Fruit fly (Drosophila melanogaster) whole organism, embryonic: Measurements from ENCODE around the gene RpL7.
A peak's percentile ranks its signal among the peaks of the same experiment; 100 is the strongest.

ENCODE experiments used
- Aef1 ChIP-seq: fragments of 200-800 bp; sonication (Bioruptor generic); IDR thresholded peaks from 3 replicates; pipeline ENCODE4 v1.3.6; 2022; ENCODE audit warnings: missing biosample characterization, missing genetic modification characterization
- BEAF-32 ChIP-seq: fragments of 200-800 bp; sonication (Bioruptor generic); optimal IDR thresholded peaks from 3 replicates; lab custom pipeline; 2017; ENCODE audit warnings: missing biosample characterization, missing genetic modification characterization, mild to moderate bottlenecking, moderate library complexity, missing genetic modification reagents
- Bgb ChIP-seq: fragments of 200-800 bp; sonication (Bioruptor generic); IDR thresholded peaks from 2 replicates; pipeline ENCODE4 v1.3.6; 2022; ENCODE audit warnings: missing biosample characterization, missing genetic modification characterization; ENCODE audit not compliant: partially characterized antibody
- BtbVII ChIP-seq: fragments of 200-800 bp; sonication (Bioruptor generic); optimal IDR thresholded peaks from 3 replicates; lab custom pipeline; 2017; ENCODE audit warnings: missing biosample characterization, mild to moderate bottlenecking, missing genetic modification characterization
- C15 ChIP-seq: fragments of 200-800 bp; sonication (Bioruptor generic); IDR thresholded peaks from 3 replicates; pipeline ENCODE4 v1.3.6; 2022; ENCODE audit warnings: missing biosample characterization, missing genetic modification characterization
- CG10654 ChIP-seq: fragments of 200-800 bp; sonication (Bioruptor generic); optimal IDR thresholded peaks from 2 replicates; lab custom pipeline; 2016; ENCODE audit warnings: missing biosample characterization, missing genetic modification characterization
- CG12299 ChIP-seq: fragments of 200-800 bp; sonication (Bioruptor generic); optimal IDR thresholded peaks from 2 replicates; lab custom pipeline; 2018; ENCODE audit warnings: missing biosample characterization, mild to moderate bottlenecking, missing genetic modification characterization
- CG12942 ChIP-seq: fragments of 200-800 bp; sonication (Bioruptor generic); optimal IDR thresholded peaks from 3 replicates; lab custom pipeline; 2016; ENCODE audit warnings: missing biosample characterization, missing genetic modification characterization
- CG15073 ChIP-seq: fragments of 200-800 bp; sonication (Bioruptor generic); optimal IDR thresholded peaks from 2 replicates; lab custom pipeline; 2016; ENCODE audit warnings: missing biosample characterization, missing genetic modification characterization
- CG17186 ChIP-seq: fragments of 200-800 bp; sonication (Bioruptor generic); optimal IDR thresholded peaks from 3 replicates; lab custom pipeline; 2017; ENCODE audit warnings: missing biosample characterization, missing genetic modification reagents, missing genetic modification characterization
- CG17361 ChIP-seq: fragments of 200-800 bp; sonication (Bioruptor generic); IDR thresholded peaks from 3 replicates; pipeline ENCODE4 v1.3.6; 2022; ENCODE audit warnings: missing biosample characterization, missing genetic modification characterization
- CG1832 ChIP-seq: fragments of 200-800 bp; sonication (Bioruptor generic); optimal IDR thresholded peaks from 2 replicates; lab custom pipeline; 2017; ENCODE audit warnings: missing biosample characterization, mild to moderate bottlenecking, missing genetic modification characterization, inconsistent platforms
- CG2129 ChIP-seq: fragments of 200-800 bp; sonication (Bioruptor generic); IDR thresholded peaks from 2 replicates; pipeline ENCODE4 v1.3.6; 2022; ENCODE audit warnings: missing biosample characterization, missing genetic modification characterization; ENCODE audit not compliant: partially characterized antibody
- CG4617 ChIP-seq: fragments of 200-800 bp; sonication (Bioruptor generic); optimal IDR thresholded peaks from 3 replicates; lab custom pipeline; 2016; ENCODE audit warnings: missing biosample characterization, missing genetic modification characterization, borderline replicate concordance
- CG5953 ChIP-seq: fragments of 200-800 bp; sonication (Bioruptor generic); IDR thresholded peaks from 2 replicates; pipeline ENCODE4 v1.3.6; 2022; ENCODE audit warnings: missing biosample characterization, missing genetic modification characterization
- CG7745 ChIP-seq: fragments of 200-800 bp; sonication (Bioruptor generic); optimal IDR thresholded peaks from 2 replicates; lab custom pipeline; 2018; ENCODE audit warnings: missing biosample characterization, mild to moderate bottlenecking, missing genetic modification characterization, moderate library complexity
- CG7987 ChIP-seq: fragments of 200-800 bp; sonication (Bioruptor generic); optimal IDR thresholded peaks from 2 replicates; lab custom pipeline; 2018; ENCODE audit warnings: missing biosample characterization, mild to moderate bottlenecking, missing genetic modification characterization, moderate library complexity
- CG9727 ChIP-seq: fragments of 200-800 bp; sonication (Bioruptor generic); optimal IDR thresholded peaks from 3 replicates; lab custom pipeline; 2017; ENCODE audit warnings: missing biosample characterization, mild to moderate bottlenecking, missing genetic modification characterization
- CTCF ChIP-seq: fragments of 200-800 bp; sonication (Bioruptor generic); optimal IDR thresholded peaks from 2 replicates; lab custom pipeline; 2017; ENCODE audit warnings: missing biosample characterization, mild to moderate bottlenecking, missing genetic modification characterization, moderate library complexity
- H2.0 ChIP-seq: fragments of 200-800 bp; sonication (Bioruptor generic); IDR thresholded peaks from 2 replicates; pipeline ENCODE4 v1.3.6; 2022; ENCODE audit warnings: missing biosample characterization, missing genetic modification characterization
- Hr39 ChIP-seq: fragments of >200 bp; optimal IDR thresholded peaks from 2 replicates; lab custom pipeline; 2017
- Lim3 ChIP-seq: fragments of 200-800 bp; sonication (Bioruptor generic); IDR thresholded peaks from 2 replicates; pipeline ENCODE4 v1.3.6; 2022; ENCODE audit warnings: missing biosample characterization, missing genetic modification characterization
- MESR4 ChIP-seq: fragments of 200-800 bp; sonication (Bioruptor generic); optimal IDR thresholded peaks from 2 replicates; lab custom pipeline; 2018; ENCODE audit warnings: missing biosample characterization, mild to moderate bottlenecking, missing genetic modification characterization, moderate library complexity
- Mes4 ChIP-seq: fragments of 200-800 bp; sonication (Bioruptor generic); optimal IDR thresholded peaks from 2 replicates; lab custom pipeline; 2016; ENCODE audit warnings: missing biosample characterization, missing genetic modification characterization
- NfI ChIP-seq: fragments of 200-800 bp; sonication (Bioruptor generic); optimal IDR thresholded peaks from 3 replicates; lab custom pipeline; 2018; ENCODE audit warnings: missing biosample characterization, mild to moderate bottlenecking, missing genetic modification characterization, moderate library complexity
- Poxn ChIP-seq: fragments of 200-800 bp; sonication (Bioruptor generic); IDR thresholded peaks from 2 replicates; pipeline ENCODE4 v1.3.6; 2022; ENCODE audit warnings: missing biosample characterization, missing genetic modification characterization
- Xrp1 ChIP-seq: fragments of 200-800 bp; sonication (Bioruptor generic); IDR thresholded peaks from 2 replicates; pipeline ENCODE4 v1.3.6; 2022; ENCODE audit warnings: missing biosample characterization, missing genetic modification characterization
- az2 ChIP-seq: fragments of 200-800 bp; sonication (Bioruptor generic); optimal IDR thresholded peaks from 3 replicates; lab custom pipeline; 2016; ENCODE audit warnings: missing biosample characterization, missing genetic modification characterization
- bbx ChIP-seq: fragments of 200-800 bp; sonication (Bioruptor generic); IDR thresholded peaks from 2 replicates; pipeline ENCODE4 v1.3.6; 2022; ENCODE audit warnings: missing biosample characterization, missing genetic modification characterization; ENCODE audit not compliant: partially characterized antibody
- br ChIP-seq: fragments of >200 bp; optimal IDR thresholded peaks from 2 replicates; lab custom pipeline; 2017
- disco-r ChIP-seq: fragments of 200-800 bp; sonication (Bioruptor generic); optimal IDR thresholded peaks from 2 replicates; lab custom pipeline; 2016; ENCODE audit warnings: missing biosample characterization, missing genetic modification characterization
- dm ChIP-seq: fragments of 200-800 bp; sonication (Bioruptor generic); optimal IDR thresholded peaks from 3 replicates; lab custom pipeline; 2016; ENCODE audit warnings: missing biosample characterization, missing genetic modification characterization
- dmrt11E ChIP-seq: fragments of 200-800 bp; sonication (Bioruptor generic); optimal IDR thresholded peaks from 3 replicates; lab custom pipeline; 2018; ENCODE audit warnings: missing biosample characterization, mild to moderate bottlenecking, missing genetic modification characterization, moderate library complexity
- ems ChIP-seq: fragments of 200-800 bp; sonication (Bioruptor generic); optimal IDR thresholded peaks from 3 replicates; lab custom pipeline; 2016; ENCODE audit warnings: missing biosample characterization, missing genetic modification characterization
- ewg ChIP-seq: fragments of 200-800 bp; sonication (Bioruptor generic); optimal IDR thresholded peaks from 3 replicates; lab custom pipeline; 2017; ENCODE audit warnings: mild to moderate bottlenecking, missing biosample characterization, missing genetic modification reagents, missing genetic modification characterization
- gem ChIP-seq: fragments of 200-800 bp; sonication (Bioruptor generic); optimal IDR thresholded peaks from 2 replicates; lab custom pipeline; 2019; ENCODE audit warnings: missing biosample characterization, mild to moderate bottlenecking, missing genetic modification characterization, moderate library complexity
- insv ChIP-seq, 2 experiments: fragments of 200-800 bp; sonication (Bioruptor generic); optimal IDR thresholded peaks; 3 replicates each; lab custom pipeline; 2016 to 2018; ENCODE audit warnings: missing biosample characterization in 2 of 2, missing genetic modification characterization in 2 of 2
- lov ChIP-seq, 2 experiments: fragments of 200-800 bp in 1 of 2; fragments of >200 bp in 1 of 2; sonication (Bioruptor generic) in 1 of 2; IDR thresholded peaks in 1 of 2; optimal IDR thresholded peaks in 1 of 2; 2 replicates in 1 of 2; 3 replicates in 1 of 2; pipeline versions ENCODE4 v1.3.6 to Lab custom; 2017 to 2022; ENCODE audit warnings: missing biosample characterization in 1 of 2, missing genetic modification characterization in 1 of 2
- nerfin-2 ChIP-seq: fragments of 200-800 bp; sonication (Bioruptor generic); IDR thresholded peaks from 2 replicates; pipeline ENCODE4 v1.3.6; 2022; ENCODE audit warnings: missing biosample characterization, missing genetic modification characterization; ENCODE audit not compliant: partially characterized antibody
- oc ChIP-seq: fragments of 200-800 bp; sonication (Bioruptor generic); optimal IDR thresholded peaks from 2 replicates; lab custom pipeline; 2018; ENCODE audit warnings: missing biosample characterization, mild to moderate bottlenecking, missing genetic modification characterization, moderate library complexity
- odd ChIP-seq: fragments of 200-800 bp; sonication (Bioruptor generic); optimal IDR thresholded peaks from 2 replicates; lab custom pipeline; 2017; ENCODE audit warnings: missing biosample characterization, mild to moderate bottlenecking, missing genetic modification characterization
- org-1 ChIP-seq: fragments of 200-800 bp; sonication (Bioruptor generic); optimal IDR thresholded peaks from 2 replicates; lab custom pipeline; 2017; ENCODE audit warnings: missing biosample characterization, missing genetic modification characterization
- pho ChIP-seq: fragments of 200-800 bp; sonication (Bioruptor generic); optimal IDR thresholded peaks from 2 replicates; lab custom pipeline; 2016; ENCODE audit warnings: missing biosample characterization, missing genetic modification characterization
- pnt ChIP-seq: fragments of 200-800 bp; sonication (Bioruptor generic); optimal IDR thresholded peaks from 3 replicates; lab custom pipeline; 2016; ENCODE audit warnings: missing biosample characterization, missing genetic modification characterization
- sens-2 ChIP-seq: fragments of 200-800 bp; sonication (Bioruptor generic); IDR thresholded peaks from 2 replicates; pipeline ENCODE4 v1.3.6; 2022; ENCODE audit warnings: missing biosample characterization, missing genetic modification characterization
- sima ChIP-seq: fragments of 200-800 bp; sonication (Bioruptor generic); optimal IDR thresholded peaks from 2 replicates; lab custom pipeline; 2016; ENCODE audit warnings: missing biosample characterization, missing genetic modification characterization
- sna ChIP-seq: fragments of 200-800 bp; sonication (Bioruptor generic); IDR thresholded peaks from 2 replicates; pipeline ENCODE4 v1.3.6; 2022; ENCODE audit warnings: missing biosample characterization, missing genetic modification characterization; ENCODE audit not compliant: partially characterized antibody
- sqz ChIP-seq: fragments of 200-800 bp; sonication (Bioruptor generic); optimal IDR thresholded peaks from 3 replicates; lab custom pipeline; 2018; ENCODE audit warnings: missing biosample characterization, mild to moderate bottlenecking, missing genetic modification characterization
- ssp ChIP-seq: fragments of 200-800 bp; sonication (Bioruptor generic); IDR thresholded peaks from 2 replicates; pipeline ENCODE4 v1.3.6; 2022; ENCODE audit warnings: missing biosample characterization, missing genetic modification characterization
- tup ChIP-seq: fragments of 200-800 bp; sonication (Bioruptor generic); optimal IDR thresholded peaks from 2 replicates; lab custom pipeline; 2016; ENCODE audit warnings: missing biosample characterization, mild to moderate bottlenecking, missing genetic modification characterization, moderate library complexity
- unc-4 ChIP-seq: fragments of 200-800 bp; sonication (Bioruptor generic); IDR thresholded peaks from 2 replicates; pipeline ENCODE4 v1.3.6; 2022; ENCODE audit warnings: missing biosample characterization, missing genetic modification characterization; ENCODE audit not compliant: partially characterized antibody

Gene RpL7

DNA sequence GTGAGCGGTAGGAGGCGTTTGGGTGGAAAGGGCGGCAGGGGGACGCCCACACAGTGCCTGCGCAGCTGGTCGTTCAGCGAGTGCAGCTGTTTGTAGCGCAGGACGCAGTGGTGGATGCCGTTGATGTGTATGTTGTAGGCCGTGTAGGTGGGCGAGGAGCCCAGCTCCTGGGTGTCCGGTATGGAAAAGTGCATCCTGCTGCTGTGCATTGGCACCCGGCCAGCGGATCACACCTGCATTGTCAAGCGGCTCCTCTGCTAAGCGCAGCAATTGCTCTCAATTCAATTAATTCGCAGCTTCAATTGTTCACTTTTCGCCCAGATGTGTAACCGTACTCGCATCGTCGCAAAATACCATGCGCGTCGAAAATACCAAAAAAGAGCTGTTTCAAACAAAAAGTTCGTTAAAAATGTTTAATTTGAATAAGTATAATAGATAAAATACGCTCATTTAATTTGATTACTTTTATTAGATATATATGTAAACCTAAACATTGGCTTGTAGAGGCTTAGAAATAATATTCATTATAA, 5.9 kb downstream of the RpL7 start, which contains the start of gene Snx17 (continued):
- no peak for TF ChIP-seq Lim3 (GFP tag; lab: Robert Waterston, UW)
- no peak for TF ChIP-seq CG7987 (GFP tag; lab: Kevin White, UChicago)
- TF ChIP-seq Aef1 (GFP tag; lab: Robert Waterston, UW): no peak
- TF ChIP-seq lov (optimal IDR thresholded peaks at IDR 0.05; lab: Kevin White, UChicago): no peak
- TF ChIP-seq lov (GFP tag; IDR thresholded peaks at IDR 0.05; lab: Robert Waterston, UW): no peak
- no peak for TF ChIP-seq gem (tag; lab: Kevin White, UChicago)
- no peak for TF ChIP-seq pnt (GFP tag; lab: Kevin White, UChicago)
- no peak for TF ChIP-seq oc (tag; lab: Kevin White, UChicago)
- TF ChIP-seq CG12299: no peak
- no peak for TF ChIP-seq C15 (GFP tag; lab: Robert Waterston, UW)
- TF ChIP-seq CG17186 (GFP tag; lab: Kevin White, UChicago): no peak
- TF ChIP-seq az2 (GFP tag; lab: Kevin White, UChicago): no peak
- TF ChIP-seq CG17361 (GFP tag; lab: Robert Waterston, UW): no peak
- no peak for TF ChIP-seq Mes4 (GFP tag; lab: Kevin White, UChicago)
- no peak for TF ChIP-seq org-1 (GFP tag; lab: Kevin White, UChicago)
- TF ChIP-seq CG4617 (GFP tag; lab: Kevin White, UChicago): peak; percentile 69
- TF ChIP-seq unc-4 (GFP tag; lab: Robert Waterston, UW): no peak
- TF ChIP-seq br (lab: Kevin White, UChicago): no peak
- no peak for TF ChIP-seq ssp (GFP tag; lab: Robert Waterston, UW)
- no peak for TF ChIP-seq dm (GFP tag; lab: Kevin White, UChicago)
- TF ChIP-seq Xrp1 (GFP tag; lab: Robert Waterston, UW): no peak
- peak; percentile 24; the same call in 1 of the 2 replicates for TF ChIP-seq bbx
- TF ChIP-seq disco-r (GFP tag; lab: Kevin White, UChicago): no peak
- no peak for TF ChIP-seq pho (GFP tag; lab: Kevin White, UChicago)
- no peak for TF ChIP-seq sima (GFP tag; lab: Kevin White, UChicago)
- TF ChIP-seq sens-2 (GFP tag; lab: Robert Waterston, UW): no peak
- no peak for TF ChIP-seq H2.0
- TF ChIP-seq CG2129 (GFP tag; lab: Robert Waterston, UW): no peak
- TF ChIP-seq nerfin-2: no peak
- peak; percentile 3 for TF ChIP-seq BEAF-32 (GFP tag; lab: Kevin White, UChicago)
- no peak for TF ChIP-seq CG12942
- TF ChIP-seq CG7745 (tag; lab: Kevin White, UChicago): no peak
- TF ChIP-seq CG15073 (GFP tag; lab: Kevin White, UChicago): no peak
- peak; percentile 67 for TF ChIP-seq MESR4 (GFP tag; lab: Kevin White, UChicago)
- no peak for TF ChIP-seq CG5953 (GFP tag; lab: Robert Waterston, UW)
- TF ChIP-seq CG9727 (GFP tag; lab: Kevin White, UChicago): no peak
- no peak for TF ChIP-seq odd
- TF ChIP-seq Hr39 (lab: Kevin White, UChicago): no peak
- TF ChIP-seq sqz: no peak
- no peak for TF ChIP-seq CG10654 (GFP tag; lab: Kevin White, UChicago)
- TF ChIP-seq CG1832 (GFP tag; lab: Kevin White, UChicago): no peak
- TF ChIP-seq insv (GFP tag; optimal IDR thresholded peaks at IDR 0.05; lab: Kevin White, UChicago): no peak
- no peak for TF ChIP-seq sna
- no peak for TF ChIP-seq dmrt11E (tag; lab: Kevin White, UChicago)
- TF ChIP-seq tup: no peak
- no peak for TF ChIP-seq ems (GFP tag; lab: Kevin White, UChicago)
- no peak for TF ChIP-seq CTCF (GFP tag; lab: Kevin White, UChicago)
- no peak for TF ChIP-seq BtbVII (GFP tag; lab: Kevin White, UChicago)
- TF ChIP-seq ewg (GFP tag; lab: Kevin White, UChicago): peak; percentile 12
- TF ChIP-seq Bgb: 0 out of 2 replicates have a peak, but pooled peaks have one; percentile 8
- TF ChIP-seq NfI (GFP tag; lab: Kevin White, UChicago): no peak
- no peak for TF ChIP-seq Poxn (GFP tag; lab: Robert Waterston, UW)
